Worm (Caenorhabditis elegans) whole organism, L4 larva: ENCODE results near the gene frm-10.
A peak's percentile ranks its signal among the peaks of the same experiment; 100 is the strongest.
"Not testable (repeated sequence)": the region's sequence is repeated elsewhere in the genome, so short reads cannot be mapped to it uniquely, and the experiment has no call there.

Source experiments
- F26F4.8 ChIP-seq: fragments of 200-800 bp; sonication (Bioruptor generic); conservative IDR thresholded peaks from 2 replicates; pipeline ENCODE4 v1.3.6; 2022; ENCODE audit warnings: missing genetic modification characterization, missing compliant biosample characterization
- F44E2.7 ChIP-seq: fragments of 200-800 bp; sonication (Bioruptor generic); IDR thresholded peaks from 2 replicates; pipeline ENCODE4 v2.1.2; 2022; ENCODE audit warnings: missing genetic modification characterization, missing compliant biosample characterization
- F49E8.2 ChIP-seq: sonication (generic microtip); optimal IDR thresholded peaks from 2 replicates; lab custom pipeline; 2016; ENCODE audit warnings: missing compliant biosample characterization, mild to moderate bottlenecking, missing genetic modification characterization, borderline replicate concordance
- T20F7.1 ChIP-seq: fragments of 200-800 bp; sonication (Bioruptor generic); optimal IDR thresholded peaks from 2 replicates; lab custom pipeline; 2018; ENCODE audit warnings: mild to moderate bottlenecking, missing genetic modification characterization, missing compliant biosample characterization
- T26A8.4 ChIP-seq: fragments of 200-800 bp; sonication (Bioruptor generic); IDR thresholded peaks from 2 replicates; pipeline ENCODE4 v1.3.6; 2022; ENCODE audit warnings: missing genetic modification characterization, missing compliant biosample characterization
- Y48G9A.11 ChIP-seq: fragments of 200-800 bp; sonication (Bioruptor generic); IDR thresholded peaks from 2 replicates; pipeline ENCODE4 v1.3.6; 2022; ENCODE audit warnings: missing genetic modification reagents, missing genetic modification characterization, missing compliant biosample characterization
- ZK337.2 ChIP-seq: fragments of 200-800 bp; sonication (Bioruptor generic); IDR thresholded peaks from 2 replicates; pipeline ENCODE4 v1.3.6; 2022; ENCODE audit warnings: missing genetic modification reagents, missing genetic modification characterization, missing compliant biosample characterization
- aha-1 ChIP-seq: fragments of 150-350 bp; peaks from one replicate; lab custom pipeline; 2014; ENCODE audit warnings: missing biosample characterization, missing genetic modification characterization
- attf-4 ChIP-seq: sonication (generic microtip); optimal IDR thresholded peaks from 3 replicates; lab custom pipeline; 2017; ENCODE audit warnings: missing biosample characterization, missing genetic modification characterization
- cey-2 ChIP-seq: sonication (generic microtip); optimal IDR thresholded peaks from 3 replicates; lab custom pipeline; 2017; ENCODE audit warnings: missing genetic modification characterization, mild to moderate bottlenecking, missing compliant biosample characterization, antibody characterized with exemption, borderline replicate concordance; ENCODE audit not compliant: insufficient read depth
- ctbp-1 ChIP-seq: fragments of 200-800 bp; sonication (Bioruptor generic); IDR thresholded peaks from 2 replicates; pipeline ENCODE4 v1.3.6; 2022; ENCODE audit warnings: missing genetic modification reagents, missing genetic modification characterization, missing compliant biosample characterization
- dmd-8 ChIP-seq: fragments of 200-800 bp; sonication (Bioruptor generic); IDR thresholded peaks from 2 replicates; pipeline ENCODE4 v1.3.6; 2022; ENCODE audit warnings: missing genetic modification characterization, missing compliant biosample characterization
- dpl-1 ChIP-seq: fragments of 150-350 bp; optimal IDR thresholded peaks from 2 replicates; lab custom pipeline; 2014; ENCODE audit warnings: missing biosample characterization, missing genetic modification reagents, missing genetic modification characterization
- fos-1 ChIP-seq: fragments of 150-350 bp; optimal IDR thresholded peaks from 2 replicates; lab custom pipeline; 2014; ENCODE audit warnings: missing biosample characterization, missing genetic modification characterization
- hmg-1.1 ChIP-seq: fragments of 200-800 bp; sonication (Bioruptor generic); IDR thresholded peaks from 2 replicates; pipeline ENCODE4 v1.3.6; 2022; ENCODE audit warnings: missing genetic modification reagents, missing genetic modification characterization, missing compliant biosample characterization
- lim-7 ChIP-seq: fragments of 200-800 bp; sonication (Bioruptor generic); IDR thresholded peaks from 2 replicates; pipeline ENCODE4 v1.3.6; 2022; ENCODE audit warnings: missing genetic modification characterization, missing compliant biosample characterization
- lin-38 ChIP-seq: fragments of 200-800 bp; sonication (Bioruptor generic); IDR thresholded peaks from 2 replicates; pipeline ENCODE4 v1.3.6; 2022; ENCODE audit warnings: missing genetic modification reagents, missing genetic modification characterization, missing compliant biosample characterization
- mep-1 ChIP-seq: fragments of 150-350 bp; sonication (generic microtip); optimal IDR thresholded peaks from 3 replicates; lab custom pipeline; 2014; ENCODE audit warnings: missing biosample characterization, missing genetic modification characterization
- nhr-111 ChIP-seq: fragments of 200-800 bp; sonication (Bioruptor generic); optimal IDR thresholded peaks from 2 replicates; lab custom pipeline; 2018; ENCODE audit warnings: mild to moderate bottlenecking, missing genetic modification characterization, missing compliant biosample characterization
- nhr-41 ChIP-seq: fragments of 200-800 bp; sonication (Bioruptor generic); IDR thresholded peaks from 2 replicates; pipeline ENCODE4 v1.3.6; 2022; ENCODE audit warnings: missing genetic modification reagents, missing genetic modification characterization, missing compliant biosample characterization
- pha-4 ChIP-seq, 2 experiments: fragments of 150-350 bp in 1 of 2; fragments of 200-800 bp in 1 of 2; sonication (Bioruptor generic) in 1 of 2; IDR thresholded peaks in 1 of 2; optimal IDR thresholded peaks in 1 of 2; 2 replicates each; pipeline versions ENCODE4 v1.3.6 to Lab custom; 2014 to 2022; ENCODE audit warnings: missing genetic modification characterization in 2 of 2, missing genetic modification reagents in 2 of 2, missing biosample characterization in 1 of 2, missing compliant biosample characterization in 1 of 2
- set-16 ChIP-seq: fragments of 200-800 bp; sonication (Bioruptor generic); IDR thresholded peaks from 2 replicates; pipeline ENCODE4 v1.3.6; 2022; ENCODE audit warnings: missing genetic modification reagents, missing genetic modification characterization, missing compliant biosample characterization
- skn-1 ChIP-seq: fragments of 150-350 bp; optimal IDR thresholded peaks from 2 replicates; lab custom pipeline; 2014; ENCODE audit warnings: missing biosample characterization, missing genetic modification characterization
- snpc-1.2 ChIP-seq: fragments of 200-800 bp; sonication (Bioruptor generic); IDR thresholded peaks from 2 replicates; pipeline ENCODE4 v1.3.6; 2022; ENCODE audit warnings: missing genetic modification reagents, missing genetic modification characterization, missing compliant biosample characterization
- snpc-4 ChIP-seq: fragments of 150-350 bp; optimal IDR thresholded peaks from 2 replicates; lab custom pipeline; 2014; ENCODE audit warnings: missing biosample characterization, missing genetic modification characterization
- unc-62 ChIP-seq, 3 experiments: fragments of 150-350 bp in 1 of 3; sonication (generic microtip); optimal IDR thresholded peaks in 2 of 3; peaks in 1 of 3; 1 replicate in 1 of 3; 2 replicates in 2 of 3; lab custom pipeline; 2014 to 2017; ENCODE audit warnings: missing biosample characterization in 3 of 3, missing genetic modification characterization in 3 of 3, missing genetic modification reagents in 3 of 3, missing genotype in 1 of 3
- zfp-2 ChIP-seq: sonication (generic microtip); optimal IDR thresholded peaks from 2 replicates; lab custom pipeline; 2016; ENCODE audit warnings: mild to moderate bottlenecking, missing genetic modification characterization, missing compliant biosample characterization
- zip-2 ChIP-seq: fragments of 150-350 bp; optimal IDR thresholded peaks from 2 replicates; lab custom pipeline; 2014; ENCODE audit warnings: missing biosample characterization, missing genetic modification characterization

The frm-10 gene

DNA sequence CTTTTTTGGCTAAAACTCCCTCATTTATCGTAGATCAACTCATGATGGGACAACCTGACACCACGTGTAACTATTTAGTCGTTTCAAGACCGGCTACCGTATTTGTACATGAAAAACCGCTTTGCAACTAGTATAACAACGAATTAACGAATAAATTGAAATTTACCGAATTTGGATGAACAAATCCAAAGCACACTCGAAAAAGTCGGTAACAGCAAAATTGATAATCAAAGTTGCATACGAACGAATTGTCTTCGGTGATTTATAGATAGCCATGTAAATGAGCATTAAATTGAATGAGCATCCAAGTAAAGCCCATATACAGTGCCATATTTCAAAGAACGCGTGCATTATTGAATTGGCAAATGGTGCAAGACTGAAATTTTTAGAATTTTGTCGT lies 30.6 kb upstream of the frm-10 start, which contains the start of gene srd-17:
Gene srd-17 (minus strand): TSS at position 351 of the 400 bp plus-strand sequence.
- TF ChIP-seq fos-1 (tag; lab: Kevin White, UChicago) (no peak), aha-1 (tag; lab: Kevin White, UChicago) (peak; percentile 97), nhr-111 (GFP tag; lab: Kevin White, UChicago) (no peak), F49E8.2 (no peak)

DNA sequence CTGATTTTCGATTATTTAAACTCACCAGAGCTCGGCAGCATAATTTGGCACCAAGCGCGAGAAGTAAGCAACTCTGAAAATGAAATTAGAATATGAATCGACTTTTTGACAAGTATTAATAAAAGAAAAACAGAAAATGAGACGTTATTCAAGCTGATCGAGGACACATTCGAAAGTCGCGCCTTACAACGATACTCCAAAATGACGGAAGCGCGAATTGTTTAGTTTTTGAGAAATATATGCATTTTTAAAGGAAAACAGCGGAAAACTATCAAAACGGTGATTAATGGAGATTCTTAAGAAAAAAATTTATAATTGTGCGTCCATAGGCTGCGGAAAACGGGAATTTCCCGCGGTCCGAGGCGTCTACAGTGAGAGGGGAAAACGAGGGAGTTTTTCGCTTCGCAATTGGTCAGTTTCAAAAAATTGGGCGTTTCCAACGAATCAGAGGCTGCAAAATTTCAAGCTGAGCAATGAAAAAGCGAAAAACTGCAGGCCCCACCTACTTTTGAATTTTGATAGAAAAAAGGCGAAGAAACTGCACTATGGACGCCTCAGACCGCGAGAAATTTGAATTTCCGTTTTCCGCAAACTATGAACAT lies 25.4 kb upstream of the frm-10 start, which contains the start of gene mes-4:
Gene mes-4 (minus strand): TSS at position 73 of the 602 bp plus-strand sequence.
- no peak for TF ChIP-seq hmg-1.1 (GFP tag; lab: Robert Waterston, UW)
- peak; percentile 53 for TF ChIP-seq dpl-1
- TF ChIP-seq Y48G9A.11 = no peak
- TF ChIP-seq pha-4 (GFP tag; IDR thresholded peaks at IDR 0.05; lab: Robert Waterston, UW) = no peak
- no peak for TF ChIP-seq pha-4 (tag; optimal IDR thresholded peaks at IDR 0.05; lab: Kevin White, UChicago)
- peak in 1 of 2 experiments; percentile 78 for TF ChIP-seq unc-62 (GFP tag; optimal IDR thresholded peaks at IDR 0.05 in 1 of 2; lab: Kevin White, UChicago)
- TF ChIP-seq unc-62 (tag; optimal IDR thresholded peaks at IDR 0.05; lab: Kevin White, UChicago) = no peak
- TF ChIP-seq attf-4 = no peak
- peak; percentile 87 for TF ChIP-seq T20F7.1
- no peak for TF ChIP-seq skn-1 (tag; lab: Kevin White, UChicago)
- TF ChIP-seq ZK337.2 = no peak
- TF ChIP-seq mep-1 (tag; lab: Kevin White, UChicago) = no peak
- TF ChIP-seq ctbp-1 (GFP tag; lab: Robert Waterston, UW) = no peak

DNA sequence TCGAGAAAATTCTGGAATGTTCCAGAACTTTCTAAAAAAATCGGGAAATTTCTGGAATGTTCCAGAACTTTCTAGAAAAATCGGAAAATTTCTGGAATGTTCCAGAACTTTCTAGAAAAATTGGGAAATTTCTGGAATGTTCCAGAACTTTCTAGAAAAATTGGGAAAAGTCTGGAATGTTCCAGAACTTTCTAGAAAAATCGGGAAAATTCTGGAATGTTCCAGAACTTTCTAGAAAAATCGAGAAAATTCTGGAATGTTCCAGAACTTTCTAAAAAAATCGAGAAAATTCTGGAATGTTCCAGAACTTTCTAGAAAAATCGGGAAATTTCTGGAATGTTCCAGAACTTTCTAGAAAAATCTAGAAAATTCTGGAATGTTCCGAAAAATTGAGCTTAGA lies 22.7 kb upstream of the frm-10 start:
- peak; percentile 34; the same call in 1 of the 2 replicates for TF ChIP-seq lin-38

DNA sequence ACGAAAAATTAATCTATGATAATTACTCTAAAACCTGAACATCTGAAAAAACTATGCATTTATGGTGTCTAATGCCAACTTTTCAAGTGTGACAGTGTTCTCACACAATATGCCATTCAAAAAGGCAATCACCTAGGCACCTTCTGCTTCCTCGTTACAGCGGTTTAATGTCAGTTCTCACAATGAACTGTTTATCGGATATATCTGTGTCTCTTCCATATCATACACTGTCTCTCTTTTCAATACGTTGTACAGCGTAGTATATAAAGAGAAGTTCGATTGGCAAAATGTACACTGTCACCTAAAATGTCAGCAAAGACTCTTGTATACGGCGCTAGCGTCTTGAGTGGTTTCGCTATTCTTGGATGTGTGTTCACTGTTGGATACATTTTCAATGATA lies 21.3 kb upstream of the frm-10 start, which contains the start of gene col-162:
Gene col-162 (plus strand): TSS at position 301 of the 400 bp plus-strand sequence.
- no peak for TF ChIP-seq snpc-1.2

DNA sequence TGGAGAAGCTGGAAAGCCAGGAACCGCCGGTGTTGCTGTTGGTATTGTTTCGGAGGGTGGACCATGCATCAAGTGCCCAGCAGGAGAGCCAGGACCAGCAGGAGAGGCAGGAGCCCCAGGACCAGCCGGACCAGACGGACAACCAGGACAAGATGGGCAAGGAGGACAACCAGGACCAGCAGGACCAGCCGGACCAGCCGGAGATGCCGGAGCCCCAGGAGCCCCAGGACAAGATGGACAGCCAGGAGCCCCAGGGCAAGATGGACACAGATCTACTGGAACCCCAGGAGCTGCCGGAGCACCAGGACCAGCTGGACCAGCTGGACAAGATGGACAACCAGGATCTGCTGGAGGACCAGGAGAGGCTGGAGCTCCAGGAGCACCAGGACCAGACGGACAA lies 20.2 kb upstream of the frm-10 start:
- TF ChIP-seq fos-1 (tag; lab: Kevin White, UChicago) = no peak
- TF ChIP-seq lim-7 = 0 out of 2 replicates have a peak, but pooled peaks have one; percentile 17
- TF ChIP-seq F44E2.7 (GFP tag; lab: Robert Waterston, UW) = 0 out of 2 replicates have a peak, but pooled peaks have one; percentile 25
- TF ChIP-seq snpc-1.2 = peak; percentile 38; the same call in 1 of the 2 replicates
- TF ChIP-seq cey-2 = no peak
- peak; percentile 22; the same call in 1 of the 2 replicates for TF ChIP-seq lin-38
- TF ChIP-seq zip-2 (tag; lab: Kevin White, UChicago) = no peak
- peak; percentile 98 for TF ChIP-seq set-16
- TF ChIP-seq T26A8.4 (GFP tag; lab: Robert Waterston, UW) = 0 out of 2 replicates have a peak, but pooled peaks have one; percentile 44
- TF ChIP-seq nhr-41 (GFP tag; lab: Robert Waterston, UW) = no peak
- 0 out of 2 replicates have a peak, but pooled peaks have one; percentile 40 for TF ChIP-seq dmd-8 (GFP tag; lab: Robert Waterston, UW)

DNA sequence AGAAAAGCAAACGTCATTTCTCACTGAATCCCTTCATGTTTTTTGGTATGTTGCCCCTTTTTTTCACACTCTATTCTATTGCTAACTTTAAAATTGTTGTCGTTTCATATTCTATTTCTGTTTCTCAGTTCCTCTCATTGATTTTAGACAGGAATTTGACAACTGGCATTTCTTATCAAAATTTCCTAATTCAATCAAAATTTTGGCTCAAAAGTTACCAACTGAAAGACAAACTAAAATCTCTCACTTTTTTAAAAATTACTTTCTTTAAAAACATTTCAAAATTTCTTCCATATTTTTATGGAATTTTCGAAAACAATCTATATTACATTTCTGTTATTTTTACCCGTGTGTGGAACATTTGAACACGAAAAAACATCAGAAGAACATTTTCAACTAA lies 19.5 kb upstream of the frm-10 start, which contains the start of gene Y2H9A.6:
Gene Y2H9A.6 (plus strand): TSS at position 301 of the 400 bp plus-strand sequence.
- not testable (repeated sequence) for TF ChIP-seq zfp-2 (tag; lab: Kevin White, UChicago); F26F4.8 (GFP tag; lab: Robert Waterston, UW); snpc-4 (tag; lab: Kevin White, UChicago)
